Worm (Caenorhabditis elegans) whole organism, midembryonic: ENCODE measurements around the gene F21C10.11.

Experiments used
- T22C8.4 ChIP-seq: fragments of 200-800 bp; sonication (Bioruptor generic); IDR thresholded peaks from 2 replicates; pipeline ENCODE4 v1.3.6; 2022; ENCODE audit warnings: missing genetic modification characterization, missing compliant biosample characterization
- cog-1 ChIP-seq: sonication (generic microtip); optimal IDR thresholded peaks from 2 replicates; lab custom pipeline; 2016; ENCODE audit warnings: missing genetic modification characterization, missing compliant biosample characterization
- flt-1 ChIP-seq: fragments of 200-800 bp; sonication (Bioruptor generic); IDR thresholded peaks from 2 replicates; pipeline ENCODE4 v1.3.6; 2022; ENCODE audit warnings: missing genetic modification characterization, missing compliant biosample characterization
- klf-2 ChIP-seq: fragments of 200-800 bp; sonication (Bioruptor generic); conservative IDR thresholded peaks from 2 replicates; pipeline ENCODE4 v1.3.6; 2022; ENCODE audit warnings: missing genetic modification reagents, missing genetic modification characterization, missing compliant biosample characterization
- med-1 ChIP-seq: sonication (generic microtip); optimal IDR thresholded peaks from 2 replicates; lab custom pipeline; 2017; ENCODE audit warnings: missing genetic modification characterization, mild to moderate bottlenecking, missing compliant biosample characterization, antibody characterized with exemption, missing genetic modification reagents; ENCODE audit not compliant: insufficient read depth
- ref-1 ChIP-seq: fragments of 200-800 bp; sonication (Bioruptor generic); conservative IDR thresholded peaks from 2 replicates; pipeline ENCODE4 v1.3.6; 2022; ENCODE audit warnings: missing genetic modification reagents, missing genetic modification characterization, missing compliant biosample characterization
- tab-1 ChIP-seq: fragments of 200-800 bp; sonication (Bioruptor generic); IDR thresholded peaks from 2 replicates; pipeline ENCODE4 v1.3.6; 2022; ENCODE audit warnings: missing genetic modification characterization, missing compliant biosample characterization
- ztf-23 ChIP-seq: fragments of 200-800 bp; sonication (Bioruptor generic); IDR thresholded peaks from 2 replicates; pipeline ENCODE4 v1.3.6; 2022; ENCODE audit warnings: missing genetic modification reagents, missing genetic modification characterization, missing compliant biosample characterization
- ztf-29 ChIP-seq: fragments of 200-800 bp; sonication (Bioruptor generic); IDR thresholded peaks from 2 replicates; pipeline ENCODE4 v1.3.6; 2022; ENCODE audit warnings: missing genetic modification reagents, missing genetic modification characterization, missing compliant biosample characterization

F21C10.11 gene

DNA sequence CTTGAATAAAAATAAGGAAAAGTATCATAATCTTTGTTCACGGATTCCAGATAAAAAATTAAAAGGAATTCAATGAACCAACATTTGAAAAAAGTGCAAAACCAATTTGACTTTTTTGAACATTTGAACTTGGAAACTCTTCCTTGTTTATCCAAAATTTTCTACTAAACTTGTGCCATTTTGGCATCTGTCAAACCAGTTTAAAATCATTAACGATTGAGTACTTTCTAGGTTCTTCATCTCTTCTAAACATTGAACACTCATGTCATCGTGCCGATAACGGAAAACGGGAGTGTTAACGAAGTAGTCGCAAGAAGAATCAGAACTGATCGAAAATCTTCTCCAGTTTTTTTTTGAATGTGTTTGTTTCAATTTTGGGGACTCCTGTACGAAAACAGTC, 39.0 kb upstream of the F21C10.11 start:
- TF ChIP-seq med-1 (no peak), ztf-29 (no peak), klf-2 (GFP tag; lab: Robert Waterston, UW) (no peak), flt-1 (no peak), T22C8.4 (GFP tag; lab: Robert Waterston, UW) (no peak), cog-1 (tag; lab: Kevin White, UChicago) (no peak), tab-1 (GFP tag; lab: Robert Waterston, UW) (no peak), ref-1 (GFP tag; lab: Robert Waterston, UW) (no peak), ztf-23 (no peak)

DNA sequence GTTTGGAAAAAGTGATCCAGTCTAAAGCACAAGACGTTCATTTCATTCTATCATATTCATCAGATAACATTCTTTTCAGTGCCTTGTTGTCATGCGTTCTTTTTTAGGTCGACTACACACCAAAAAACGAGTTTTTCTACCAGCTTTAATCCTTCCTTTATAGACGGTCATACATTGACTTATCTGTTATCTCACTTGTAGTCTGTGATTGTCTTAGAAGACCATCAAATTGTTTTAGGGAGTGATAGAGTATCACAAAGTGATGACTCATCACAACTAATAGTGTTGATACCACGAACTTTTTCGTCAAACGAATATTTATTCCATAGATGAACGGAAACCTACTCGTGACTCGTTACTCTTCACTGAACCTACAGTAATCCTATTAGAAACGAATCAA, 37.4 kb upstream of the F21C10.11 start:
- no peak for TF ChIP-seq cog-1 (tag; lab: Kevin White, UChicago)
- no peak for TF ChIP-seq ref-1 (GFP tag; lab: Robert Waterston, UW)
- no peak for TF ChIP-seq T22C8.4 (GFP tag; lab: Robert Waterston, UW)
- no peak for TF ChIP-seq ztf-29
- no peak for TF ChIP-seq flt-1
- no peak for TF ChIP-seq ztf-23
- no peak for TF ChIP-seq tab-1 (GFP tag; lab: Robert Waterston, UW)
- no peak for TF ChIP-seq med-1
- no peak for TF ChIP-seq klf-2 (GFP tag; lab: Robert Waterston, UW)

DNA sequence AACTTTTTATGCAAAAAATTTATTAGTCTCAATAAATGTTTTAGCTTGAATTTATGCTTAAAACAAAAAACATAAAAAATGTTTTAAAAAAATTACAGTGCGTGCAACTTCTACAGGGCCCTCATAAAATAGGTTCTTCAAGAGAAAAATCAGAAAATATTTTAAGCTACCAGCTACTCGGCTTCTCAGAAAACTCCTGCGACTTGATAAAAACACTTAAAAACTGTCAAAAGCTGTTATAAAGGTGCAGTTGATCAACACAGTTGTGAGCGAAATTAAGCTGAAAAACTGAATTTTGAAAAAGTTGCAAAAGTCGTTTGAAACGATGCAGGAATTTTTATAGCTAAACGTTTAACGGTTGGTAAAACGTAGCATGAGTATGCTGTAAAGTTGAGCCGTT, 34.5 kb upstream of the F21C10.11 start:
- TF ChIP-seq T22C8.4 (GFP tag; lab: Robert Waterston, UW): no peak
- no peak for TF ChIP-seq ref-1 (GFP tag; lab: Robert Waterston, UW)
- TF ChIP-seq cog-1 (tag; lab: Kevin White, UChicago): no peak
- no peak for TF ChIP-seq klf-2 (GFP tag; lab: Robert Waterston, UW)
- no peak for TF ChIP-seq med-1
- TF ChIP-seq ztf-29: no peak
- peak; percentile 42; the same call in 1 of the 2 replicates for TF ChIP-seq flt-1
- no peak for TF ChIP-seq tab-1 (GFP tag; lab: Robert Waterston, UW)
- TF ChIP-seq ztf-23: 0 out of 2 replicates have a peak, but pooled peaks have one; percentile 7

ce11 chrV:9090824-9091798, 32.2 kb upstream of the F21C10.11 start:
- TF ChIP-seq tab-1 (GFP tag; lab: Robert Waterston, UW): 0 out of 2 replicates have a peak, but pooled peaks have one; percentile 8

ce11 chrV:9092209-9092608, 31.1 kb upstream of the F21C10.11 start, which contains the start of gene T27E4.1:
TSS of gene T27E4.1 (plus strand) at chrV:9092345.
- TF ChIP-seq med-1 (no peak), ztf-29 (no peak), ztf-23 (no peak), cog-1 (tag; lab: Kevin White, UChicago) (no peak), flt-1 (no peak)

- TF ChIP-seq ztf-29 (no peak), klf-2 (GFP tag; lab: Robert Waterston, UW) (no peak), ref-1 (GFP tag; lab: Robert Waterston, UW) (no peak), cog-1 (tag; lab: Kevin White, UChicago) (no peak), tab-1 (GFP tag; lab: Robert Waterston, UW) (no peak), med-1 (no peak), T22C8.4 (GFP tag; lab: Robert Waterston, UW) (no peak), ztf-23 (no peak), flt-1 (no peak)
Observed at ce11 chrV:9094060-9094628, 29.1 kb upstream of the F21C10.11 start.

DNA sequence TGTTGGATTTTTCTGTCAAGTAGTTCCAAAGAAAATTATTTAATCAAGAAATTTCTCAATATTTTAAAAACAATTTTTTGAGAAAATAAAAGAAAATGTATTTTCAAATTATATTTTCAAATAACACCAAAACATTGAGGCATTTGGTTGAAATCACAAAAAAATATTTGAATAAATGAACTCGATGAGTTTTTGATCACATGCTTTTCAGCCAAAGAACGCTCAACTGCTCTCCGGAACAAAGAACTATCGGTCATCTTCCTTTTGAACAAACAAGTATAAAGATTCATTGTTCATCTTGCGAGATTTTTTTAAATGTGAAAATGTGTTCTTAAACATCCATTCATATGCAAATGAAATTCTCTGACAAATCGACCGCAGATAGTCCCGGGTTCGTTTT, 28.3 kb upstream of the F21C10.11 start:
- TF ChIP-seq med-1: no peak
- no peak for TF ChIP-seq flt-1
- no peak for TF ChIP-seq ztf-23
- no peak for TF ChIP-seq klf-2 (GFP tag; lab: Robert Waterston, UW)
- no peak for TF ChIP-seq cog-1 (tag; lab: Kevin White, UChicago)
- TF ChIP-seq T22C8.4 (GFP tag; lab: Robert Waterston, UW): no peak
- TF ChIP-seq ref-1 (GFP tag; lab: Robert Waterston, UW): no peak
- TF ChIP-seq tab-1 (GFP tag; lab: Robert Waterston, UW): no peak
- TF ChIP-seq ztf-29: no peak

DNA sequence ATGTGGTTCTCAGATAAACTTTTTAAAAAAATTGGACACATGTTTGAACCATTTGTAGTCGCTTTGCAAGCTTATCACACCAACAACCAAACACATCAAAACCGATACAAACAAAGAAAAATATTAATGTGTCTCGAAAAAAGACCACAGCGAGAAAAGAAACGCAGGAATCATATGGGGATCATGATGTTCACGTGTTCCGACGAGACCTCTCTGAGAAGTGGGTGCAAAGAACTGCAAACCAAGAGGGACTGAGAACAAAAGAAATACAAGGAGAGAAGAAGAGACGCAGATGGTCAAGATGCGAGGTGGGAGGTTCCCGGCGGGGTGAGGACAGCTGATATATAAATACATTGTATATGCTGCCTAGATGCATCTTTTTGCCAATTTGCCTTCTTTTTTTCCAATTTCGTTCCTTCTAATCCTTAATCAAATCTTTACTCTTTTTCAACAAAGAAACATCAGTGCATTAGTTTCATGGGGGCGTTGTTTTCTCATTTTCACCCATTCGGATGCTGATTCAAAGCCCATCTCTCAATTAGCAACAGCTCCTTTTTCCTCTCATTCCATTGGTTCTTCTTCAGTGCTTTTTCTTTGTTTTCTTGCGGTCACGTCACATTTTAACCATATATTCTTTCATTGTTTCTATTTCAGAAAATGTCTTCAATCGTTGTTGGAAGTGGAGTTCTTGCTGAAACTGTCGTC, 27.5 kb upstream of the F21C10.11 start, which contains the start of gene F21C10.10:
Gene F21C10.10, plus strand, starts transcription at position 655 of the 705 bp plus-strand sequence.
- TF ChIP-seq flt-1 (0 out of 2 replicates have a peak, but pooled peaks have one; percentile 8), ref-1 (GFP tag; lab: Robert Waterston, UW) (no peak), cog-1 (tag; lab: Kevin White, UChicago) (peak; percentile 68)

ce11 chrV:9096674-9097073, 26.6 kb upstream of the F21C10.11 start:
- TF ChIP-seq klf-2 (GFP tag; lab: Robert Waterston, UW): no peak
- no peak for TF ChIP-seq ref-1 (GFP tag; lab: Robert Waterston, UW)
- TF ChIP-seq T22C8.4 (GFP tag; lab: Robert Waterston, UW): no peak
- TF ChIP-seq med-1: no peak
- no peak for TF ChIP-seq cog-1 (tag; lab: Kevin White, UChicago)
- TF ChIP-seq flt-1: no peak

DNA sequence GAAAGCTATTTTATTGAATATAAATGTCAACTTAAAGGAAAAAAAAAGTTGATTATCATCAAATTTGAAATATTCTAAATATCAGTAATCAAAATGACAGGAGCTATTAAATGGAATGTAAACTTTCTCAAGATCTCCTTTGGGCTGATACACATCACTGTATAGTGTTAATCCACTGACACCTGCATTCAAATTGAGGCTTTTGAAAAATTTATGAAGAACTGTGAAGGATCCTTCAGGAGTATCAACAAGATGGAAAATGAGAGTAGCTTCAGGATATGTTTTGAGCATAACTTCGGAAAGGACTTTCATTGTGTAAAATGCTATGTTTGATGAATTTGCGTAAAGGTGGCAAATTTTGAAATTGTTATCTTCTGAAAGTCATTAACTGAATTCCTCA, 26.1 kb upstream of the F21C10.11 start:
- TF ChIP-seq tab-1 (GFP tag; lab: Robert Waterston, UW): no peak
- TF ChIP-seq ztf-23: no peak
- no peak for TF ChIP-seq T22C8.4 (GFP tag; lab: Robert Waterston, UW)
- no peak for TF ChIP-seq flt-1
- TF ChIP-seq med-1: no peak
- TF ChIP-seq klf-2 (GFP tag; lab: Robert Waterston, UW): no peak
- no peak for TF ChIP-seq ref-1 (GFP tag; lab: Robert Waterston, UW)
- TF ChIP-seq cog-1 (tag; lab: Kevin White, UChicago): no peak
